Worm (Caenorhabditis elegans) whole organism, mixed stage, embryonic: Measurements from ENCODE around the gene F23A7.5.
"Not testable (repeated sequence)": the region's sequence is repeated elsewhere in the genome, so short reads cannot be mapped to it uniquely, and the experiment has no call there.

Source experiments
- M03D4.4 ChIP-seq: sonication (generic microtip); optimal IDR thresholded peaks from 2 replicates; lab custom pipeline; 2017; ENCODE audit warnings: mild to moderate bottlenecking, missing genetic modification characterization, missing compliant biosample characterization
- bed-3 ChIP-seq: fragments of 200-800 bp; sonication (Bioruptor generic); optimal IDR thresholded peaks from 3 replicates; lab custom pipeline; 2018; ENCODE audit warnings: mild to moderate bottlenecking, missing genetic modification characterization, moderate library complexity, missing compliant biosample characterization
- blmp-1 ChIP-seq: fragments of 150-350 bp; optimal IDR thresholded peaks from 2 replicates; lab custom pipeline; 2014; ENCODE audit warnings: missing biosample characterization, missing genetic modification characterization
- ceh-39 ChIP-seq: fragments of 150-350 bp; optimal IDR thresholded peaks from 2 replicates; lab custom pipeline; 2014; ENCODE audit warnings: missing biosample characterization, missing genetic modification characterization
- ceh-43 ChIP-seq: fragments of 200-800 bp; sonication (Bioruptor generic); optimal IDR thresholded peaks from 2 replicates; lab custom pipeline; 2018; ENCODE audit warnings: mild to moderate bottlenecking, missing genetic modification characterization, moderate library complexity, missing compliant biosample characterization
- ceh-83 ChIP-seq: fragments of 200-800 bp; sonication (Bioruptor generic); optimal IDR thresholded peaks from 2 replicates; lab custom pipeline; 2018; ENCODE audit warnings: mild to moderate bottlenecking, missing genetic modification characterization, missing compliant biosample characterization
- ces-1 ChIP-seq: fragments of 150-350 bp; optimal IDR thresholded peaks from 2 replicates; lab custom pipeline; 2014; ENCODE audit warnings: missing biosample characterization, missing genetic modification reagents, missing genetic modification characterization
- cnd-1 ChIP-seq: fragments of 200-800 bp; sonication (Bioruptor generic); optimal IDR thresholded peaks from 2 replicates; lab custom pipeline; 2018; ENCODE audit warnings: mild to moderate bottlenecking, missing genetic modification characterization, missing compliant biosample characterization
- drap-1 ChIP-seq: fragments of 200-800 bp; sonication (Bioruptor generic); optimal IDR thresholded peaks from 3 replicates; lab custom pipeline; 2018; ENCODE audit warnings: mild to moderate bottlenecking, missing genetic modification characterization, missing compliant biosample characterization
- elt-1 ChIP-seq: sonication (generic microtip); optimal IDR thresholded peaks from 2 replicates; lab custom pipeline; 2017; ENCODE audit warnings: missing genetic modification characterization, mild to moderate bottlenecking, missing compliant biosample characterization, antibody characterized with exemption, moderate library complexity, borderline replicate concordance; ENCODE audit not compliant: insufficient read depth
- elt-3 ChIP-seq: fragments of 150-350 bp; optimal IDR thresholded peaks from 2 replicates; lab custom pipeline; 2014; ENCODE audit warnings: missing biosample characterization, missing genetic modification characterization
- flh-1 ChIP-seq: fragments of 200-800 bp; sonication (Bioruptor generic); optimal IDR thresholded peaks from 2 replicates; lab custom pipeline; 2018; ENCODE audit warnings: mild to moderate bottlenecking, missing genetic modification characterization, moderate library complexity, missing compliant biosample characterization
- ham-2 ChIP-seq: fragments of 200-800 bp; sonication (Bioruptor generic); optimal IDR thresholded peaks from 2 replicates; lab custom pipeline; 2018; ENCODE audit warnings: mild to moderate bottlenecking, missing genetic modification characterization, missing compliant biosample characterization
- hlh-1 ChIP-seq: fragments of 150-350 bp; optimal IDR thresholded peaks from 2 replicates; lab custom pipeline; 2014; ENCODE audit warnings: missing biosample characterization, missing genetic modification reagents, missing genetic modification characterization
- lin-13 ChIP-seq: fragments of 150-350 bp; optimal IDR thresholded peaks from 2 replicates; lab custom pipeline; 2014; ENCODE audit warnings: missing biosample characterization, missing genetic modification characterization
- lin-32 ChIP-seq: fragments of 200-800 bp; sonication (Bioruptor generic); optimal IDR thresholded peaks from 2 replicates; lab custom pipeline; 2018; ENCODE audit warnings: mild to moderate bottlenecking, missing genetic modification characterization, missing compliant biosample characterization
- lsy-2 ChIP-seq: fragments of 150-350 bp; optimal IDR thresholded peaks from 2 replicates; lab custom pipeline; 2014; ENCODE audit warnings: missing biosample characterization, missing genetic modification characterization
- mab-5 ChIP-seq: fragments of 150-350 bp; optimal IDR thresholded peaks from 2 replicates; lab custom pipeline; 2014; ENCODE audit warnings: missing biosample characterization, missing genetic modification characterization
- mep-1 ChIP-seq: fragments of 150-350 bp; optimal IDR thresholded peaks from 2 replicates; lab custom pipeline; 2017; ENCODE audit warnings: missing biosample characterization, missing genetic modification reagents, missing genetic modification characterization, inconsistent platforms
- mls-2 ChIP-seq: sonication (generic microtip); optimal IDR thresholded peaks from 2 replicates; lab custom pipeline; 2016; ENCODE audit warnings: mild to moderate bottlenecking, missing genetic modification characterization, moderate library complexity, missing compliant biosample characterization
- nhr-12 ChIP-seq: fragments of 150-350 bp; optimal IDR thresholded peaks from 2 replicates; lab custom pipeline; 2014; ENCODE audit warnings: missing biosample characterization, missing genetic modification characterization
- nhr-2 ChIP-seq: fragments of 150-350 bp; optimal IDR thresholded peaks from 2 replicates; lab custom pipeline; 2014; ENCODE audit warnings: missing biosample characterization, missing genetic modification characterization
- nhr-237 ChIP-seq: fragments of 150-350 bp; optimal IDR thresholded peaks from 2 replicates; lab custom pipeline; 2014; ENCODE audit warnings: missing biosample characterization, missing genetic modification characterization
- nhr-28 ChIP-seq: fragments of 150-350 bp; optimal IDR thresholded peaks from 2 replicates; lab custom pipeline; 2014; ENCODE audit warnings: missing biosample characterization, missing genetic modification characterization
- nhr-76 ChIP-seq: sonication (generic microtip); optimal IDR thresholded peaks from 2 replicates; lab custom pipeline; 2017; ENCODE audit warnings: missing biosample characterization, missing genetic modification characterization
- pha-4 ChIP-seq: fragments of 150-350 bp; optimal IDR thresholded peaks from 2 replicates; lab custom pipeline; 2018; ENCODE audit warnings: missing biosample characterization, missing genetic modification reagents, missing genetic modification characterization
- sem-2 ChIP-seq: fragments of 200-800 bp; sonication (Bioruptor generic); optimal IDR thresholded peaks from 2 replicates; lab custom pipeline; 2018; ENCODE audit warnings: mild to moderate bottlenecking, missing genetic modification characterization, missing compliant biosample characterization
- snpc-4 ChIP-seq: fragments of 150-350 bp; optimal IDR thresholded peaks from 2 replicates; lab custom pipeline; 2014; ENCODE audit warnings: missing biosample characterization, missing genetic modification characterization
- sptf-1 ChIP-seq: sonication (generic microtip); optimal IDR thresholded peaks from 2 replicates; lab custom pipeline; 2017; ENCODE audit warnings: mild to moderate bottlenecking, missing genetic modification characterization, moderate library complexity, missing compliant biosample characterization
- tbx-8 ChIP-seq: fragments of 200-800 bp; sonication (Bioruptor generic); optimal IDR thresholded peaks from 2 replicates; lab custom pipeline; 2018; ENCODE audit warnings: mild to moderate bottlenecking, missing genetic modification characterization, moderate library complexity, missing compliant biosample characterization
- unc-120 ChIP-seq: sonication (generic microtip); optimal IDR thresholded peaks from 2 replicates; lab custom pipeline; 2017; ENCODE audit warnings: missing genetic modification characterization, missing compliant biosample characterization; ENCODE audit not compliant: poor library complexity, severe bottlenecking
- unc-39 ChIP-seq: fragments of 150-350 bp; optimal IDR thresholded peaks from 2 replicates; lab custom pipeline; 2014; ENCODE audit warnings: missing biosample characterization, missing genetic modification characterization
- unc-62 ChIP-seq: fragments of 150-350 bp; optimal IDR thresholded peaks from 2 replicates; lab custom pipeline; 2014; ENCODE audit warnings: missing biosample characterization, missing genetic modification reagents, missing genetic modification characterization
- zip-8 ChIP-seq: fragments of 150-350 bp; optimal IDR thresholded peaks from 2 replicates; lab custom pipeline; 2014; ENCODE audit warnings: missing biosample characterization, missing genetic modification characterization
- ztf-11 ChIP-seq: fragments of 150-350 bp; optimal IDR thresholded peaks from 2 replicates; lab custom pipeline; 2014; ENCODE audit warnings: missing biosample characterization, missing genetic modification characterization

F23A7.5 gene

ce11 chrX:16209660-16210059 is 19.1 kb upstream of the F23A7.5 start:
- TF ChIP-seq lin-13 (tag; lab: Kevin White, UChicago) (peak; percentile 61), elt-1 (peak; percentile 35), ham-2 (GFP tag; lab: Kevin White, UChicago) (peak; percentile 78), snpc-4 (no peak), lin-32 (peak; percentile 79), nhr-2 (tag; lab: Kevin White, UChicago) (no peak), ceh-83 (GFP tag; lab: Kevin White, UChicago) (peak; percentile 87), ceh-39 (tag; lab: Kevin White, UChicago) (peak; percentile 56), unc-39 (tag; lab: Kevin White, UChicago) (no peak), elt-3 (tag; lab: Kevin White, UChicago) (peak; percentile 10), nhr-76 (tag; lab: Kevin White, UChicago) (no peak), ztf-11 (peak; percentile 4), sem-2 (GFP tag; lab: Kevin White, UChicago) (peak; percentile 82), unc-120 (peak; percentile 62), nhr-237 (tag; lab: Kevin White, UChicago) (peak; percentile 87), tbx-8 (peak; percentile 56), nhr-28 (tag; lab: Kevin White, UChicago) (peak; percentile 35), ces-1 (GFP tag; lab: Kevin White, UChicago) (peak; percentile 47), drap-1 (GFP tag; lab: Kevin White, UChicago) (peak; percentile 93), cnd-1 (tag; lab: Kevin White, UChicago) (peak; percentile 93), mep-1 (tag; lab: Kevin White, UChicago) (peak; percentile 54), lsy-2 (tag; lab: Kevin White, UChicago) (peak; percentile 44), ceh-43 (GFP tag; lab: Kevin White, UChicago) (peak; percentile 72), sptf-1 (tag; lab: Kevin White, UChicago) (peak; percentile 94), mab-5 (tag; lab: Kevin White, UChicago) (no peak), unc-62 (peak; percentile 68), blmp-1 (tag; lab: Kevin White, UChicago) (no peak), pha-4 (peak; percentile 17), bed-3 (GFP tag; lab: Kevin White, UChicago) (peak; percentile 75), mls-2 (tag; lab: Kevin White, UChicago) (peak; percentile 92), hlh-1 (peak; percentile 68), zip-8 (tag; lab: Kevin White, UChicago) (no peak), flh-1 (peak; percentile 51), M03D4.4 (tag; lab: Kevin White, UChicago) (peak; percentile 91), nhr-12 (tag; lab: Kevin White, UChicago) (no peak)

- TF ChIP-seq unc-39 (tag; lab: Kevin White, UChicago) (no peak), lsy-2 (tag; lab: Kevin White, UChicago) (no peak), drap-1 (GFP tag; lab: Kevin White, UChicago) (no peak), ham-2 (GFP tag; lab: Kevin White, UChicago) (no peak), sem-2 (GFP tag; lab: Kevin White, UChicago) (no peak), mep-1 (tag; lab: Kevin White, UChicago) (no peak), nhr-237 (tag; lab: Kevin White, UChicago) (no peak), unc-62 (no peak), flh-1 (no peak), nhr-12 (tag; lab: Kevin White, UChicago) (no peak), ceh-83 (GFP tag; lab: Kevin White, UChicago) (no peak), elt-1 (no peak), sptf-1 (tag; lab: Kevin White, UChicago) (no peak)
These were observed 18.2 kb upstream of the F23A7.5 start, which contains the start of gene R11.4 for ce11 chrX:16210518-16210917. Gene R11.4, minus strand, starts transcription at chrX:16210618.

- TF ChIP-seq elt-1; mls-2 (tag; lab: Kevin White, UChicago); ztf-11: not testable (repeated sequence)
These were observed 16.4 kb upstream of the F23A7.5 start, which contains the start of gene F23A7.4 for ce11 chrX:16212306-16212705. Gene F23A7.4, plus strand, starts transcription at chrX:16212606.

ce11 chrX:16213073-16213472 is 15.6 kb upstream of the F23A7.5 start, which contains the start of gene F23A7.8:
Gene F23A7.8, plus strand, starts transcription at chrX:16213373.
- not testable (repeated sequence) for TF ChIP-seq ceh-83 (GFP tag; lab: Kevin White, UChicago); nhr-2 (tag; lab: Kevin White, UChicago); nhr-237 (tag; lab: Kevin White, UChicago)
- TF ChIP-seq, all 35 proteins: peak for 0; not testable (repeated sequence) for 35
